Worm (Caenorhabditis elegans) whole organism, L1 larva: Measurements from ENCODE around the gene ZK1010.2.

Experiments
- C04F5.9 ChIP-seq: sonication (generic microtip); optimal IDR thresholded peaks from 2 replicates; lab custom pipeline; 2016; ENCODE audit warnings: missing genetic modification characterization, missing compliant biosample characterization
- C16A3.4 ChIP-seq: fragments of 150-350 bp; optimal IDR thresholded peaks from 2 replicates; lab custom pipeline; 2014; ENCODE audit warnings: missing biosample characterization, missing genetic modification characterization
- aha-1 ChIP-seq: fragments of 150-350 bp; optimal IDR thresholded peaks from 2 replicates; lab custom pipeline; 2014; ENCODE audit warnings: missing biosample characterization, missing genetic modification characterization
- aly-2 ChIP-seq: fragments of 150-350 bp; optimal IDR thresholded peaks from 2 replicates; lab custom pipeline; 2014; ENCODE audit warnings: missing biosample characterization, missing genetic modification characterization
- ama-1 ChIP-seq: fragments of 150-350 bp; optimal IDR thresholded peaks from 2 replicates; lab custom pipeline; 2014
- blmp-1 ChIP-seq: fragments of 150-350 bp; optimal IDR thresholded peaks from 2 replicates; lab custom pipeline; 2014; ENCODE audit warnings: missing biosample characterization, missing genetic modification characterization
- ceh-82 ChIP-seq, 3 experiments: fragments of 150-350 bp in 1 of 3; sonication (generic microtip) in 2 of 3; optimal IDR thresholded peaks; 2 replicates each; lab custom pipeline; 2014 to 2017; ENCODE audit warnings: missing biosample characterization in 3 of 3, missing genetic modification characterization in 3 of 3
- dpl-1 ChIP-seq, 3 experiments: fragments of 150-350 bp in 2 of 3; sonication (generic microtip) in 1 of 3; optimal IDR thresholded peaks; 2 replicates each; lab custom pipeline; 2014 to 2017; ENCODE audit warnings: missing biosample characterization in 3 of 3, missing genetic modification characterization in 3 of 3, missing genetic modification reagents in 3 of 3
- dsc-1 ChIP-seq: sonication (generic microtip); optimal IDR thresholded peaks from 2 replicates; lab custom pipeline; 2016; ENCODE audit warnings: mild to moderate bottlenecking, missing genetic modification characterization, missing compliant biosample characterization
- efl-1 ChIP-seq, 4 experiments: fragments of 150-350 bp; optimal IDR thresholded peaks in 3 of 4; peaks in 1 of 4; 1 replicate in 1 of 4; 2 replicates in 3 of 4; lab custom pipeline; 2014; ENCODE audit warnings: missing biosample characterization in 2 of 4, missing genetic modification characterization in 2 of 4, missing genetic modification reagents in 2 of 4
- elt-3 ChIP-seq, 6 experiments: fragments of 150-350 bp in 1 of 6; sonication (generic microtip); optimal IDR thresholded peaks; 2 replicates each; lab custom pipeline; 2017 to 2018; ENCODE audit warnings: missing biosample characterization in 6 of 6, missing genetic modification characterization in 6 of 6, inconsistent platforms in 1 of 6
- grh-1 ChIP-seq: fragments of 200-800 bp; sonication (Bioruptor generic); IDR thresholded peaks from 2 replicates; pipeline ENCODE4 v1.3.6; 2022; ENCODE audit warnings: missing genetic modification reagents, missing genetic modification characterization, missing compliant biosample characterization
- hpl-2 ChIP-seq: fragments of 150-350 bp; optimal IDR thresholded peaks from 2 replicates; lab custom pipeline; 2014; ENCODE audit warnings: missing biosample characterization, missing genetic modification reagents, missing genetic modification characterization
- irx-1 ChIP-seq: sonication (generic microtip); optimal IDR thresholded peaks from 2 replicates; lab custom pipeline; 2016; ENCODE audit warnings: missing genetic modification characterization, missing compliant biosample characterization
- lin-13 ChIP-seq: fragments of 150-350 bp; optimal IDR thresholded peaks from 2 replicates; lab custom pipeline; 2014; ENCODE audit warnings: missing biosample characterization, missing genetic modification reagents, missing genetic modification characterization
- lin-35 ChIP-seq, 2 experiments: fragments of 150-350 bp; optimal IDR thresholded peaks; 2 replicates each; lab custom pipeline; 2014; ENCODE audit warnings: missing biosample characterization in 2 of 2, missing genetic modification characterization in 2 of 2, missing genetic modification reagents in 2 of 2
- lir-3 ChIP-seq: sonication (generic microtip); optimal IDR thresholded peaks from 2 replicates; lab custom pipeline; 2016; ENCODE audit warnings: mild to moderate bottlenecking, missing genetic modification characterization, moderate library complexity, missing compliant biosample characterization; ENCODE audit not compliant: poor library complexity
- mep-1 ChIP-seq: fragments of 150-350 bp; optimal IDR thresholded peaks from 2 replicates; lab custom pipeline; 2014; ENCODE audit warnings: missing biosample characterization, missing genetic modification characterization
- nhr-19 ChIP-seq: fragments of 200-800 bp; sonication (Bioruptor generic); conservative IDR thresholded peaks from 2 replicates; pipeline ENCODE4 v1.3.6; 2022; ENCODE audit warnings: missing genetic modification characterization, missing compliant biosample characterization
- nhr-28 ChIP-seq: fragments of 150-350 bp; optimal IDR thresholded peaks from 2 replicates; lab custom pipeline; 2014; ENCODE audit warnings: missing biosample characterization, missing genetic modification characterization
- nhr-71 ChIP-seq: sonication (generic microtip); optimal IDR thresholded peaks from 2 replicates; lab custom pipeline; 2016; ENCODE audit warnings: mild to moderate bottlenecking, missing genetic modification characterization, moderate library complexity, missing compliant biosample characterization
- nhr-84 ChIP-seq: sonication (generic microtip); optimal IDR thresholded peaks from 2 replicates; lab custom pipeline; 2017; ENCODE audit warnings: missing biosample characterization, missing genetic modification characterization
- nhr-85 ChIP-seq: sonication (generic microtip); peaks from one replicate; lab custom pipeline; 2016; ENCODE audit warnings: missing genetic modification characterization, inconsistent platforms, missing compliant biosample characterization
- swsn-7 ChIP-seq: sonication (generic microtip); optimal IDR thresholded peaks from 2 replicates; lab custom pipeline; 2016; ENCODE audit warnings: missing genetic modification characterization, missing compliant biosample characterization
- unc-62 ChIP-seq: fragments of 150-350 bp; optimal IDR thresholded peaks from 2 replicates; lab custom pipeline; 2014; ENCODE audit warnings: missing biosample characterization, missing genetic modification reagents, missing genetic modification characterization

Gene ZK1010.2

ce11 chrIII:12925947-12926607 lies 51.6 kb downstream of the ZK1010.2 start, which contains the start of the genes npp-25 and mrps-10 (continued):
- TF ChIP-seq aha-1 (tag; lab: Kevin White, UChicago) (no peak), irx-1 (tag; lab: Kevin White, UChicago) (no peak), lin-13 (no peak), ceh-82 (tag; optimal IDR thresholded peaks at IDR 0.05; lab: Kevin White, UChicago) (no peak), nhr-28 (tag; lab: Kevin White, UChicago) (no peak), swsn-7 (tag; lab: Kevin White, UChicago) (peak; percentile 18), dpl-1 (GFP tag; optimal IDR thresholded peaks at IDR 0.05; lab: Kevin White, UChicago) (peak; percentile 13 to 51 (median 16)), lin-35 (GFP tag; optimal IDR thresholded peaks at IDR 0.05; lab: Kevin White, UChicago) (peak; percentile 40 to 43), hpl-2 (GFP tag; lab: Kevin White, UChicago) (no peak), C16A3.4 (tag; lab: Kevin White, UChicago) (no peak), mep-1 (tag; lab: Kevin White, UChicago) (peak; percentile 28), nhr-85 (tag; lab: Kevin White, UChicago) (no peak), ama-1 (lab: Kevin White, UChicago) (no peak), dsc-1 (tag; lab: Kevin White, UChicago) (peak; percentile 41), lir-3 (no peak), aly-2 (tag; lab: Kevin White, UChicago) (no peak), grh-1 (GFP tag; lab: Robert Waterston, UW) (no peak), nhr-84 (tag; lab: Kevin White, UChicago) (no peak), efl-1 (optimal IDR thresholded peaks at IDR 0.05; lab: Kevin White, UChicago) (peak; percentile 28 to 57), efl-1 (GFP tag; optimal IDR thresholded peaks at IDR 0.05 in 1 of 2; lab: Kevin White, UChicago) (peak; percentile 57 to 91), elt-3 (tag; optimal IDR thresholded peaks at IDR 0.05; lab: Kevin White, UChicago) (no peak), unc-62 (GFP tag; lab: Kevin White, UChicago) (no peak), C04F5.9 (tag; lab: Kevin White, UChicago) (no peak), blmp-1 (peak; percentile 17), nhr-71 (tag; lab: Kevin White, UChicago) (peak; percentile 29), nhr-19 (GFP tag; lab: Robert Waterston, UW) (no peak)
- TF ChIP-seq, all 84 proteins: peak for 16
